Worm (Caenorhabditis elegans) whole organism, L2 larva: ENCODE measurements around the gene clr-1.

ENCODE experiments used
- C34F6.9 ChIP-seq: fragments of 150-350 bp; optimal IDR thresholded peaks from 2 replicates; lab custom pipeline; 2014; ENCODE audit warnings: missing biosample characterization, missing genetic modification characterization
- aly-2 ChIP-seq: fragments of 150-350 bp; optimal IDR thresholded peaks from 2 replicates; lab custom pipeline; 2014; ENCODE audit warnings: missing biosample characterization, missing genetic modification characterization
- blmp-1 ChIP-seq: sonication (generic microtip); optimal IDR thresholded peaks from 2 replicates; lab custom pipeline; 2017; ENCODE audit warnings: missing genetic modification characterization, mild to moderate bottlenecking, missing compliant biosample characterization, antibody characterized with exemption, moderate library complexity; ENCODE audit not compliant: insufficient read depth
- ceh-82 ChIP-seq: fragments of 150-350 bp; optimal IDR thresholded peaks from 2 replicates; lab custom pipeline; 2014; ENCODE audit warnings: missing biosample characterization, missing genetic modification characterization
- dmd-4 ChIP-seq: sonication (generic microtip); optimal IDR thresholded peaks from 2 replicates; lab custom pipeline; 2017; ENCODE audit warnings: missing biosample characterization, missing genetic modification characterization
- egl-27 ChIP-seq: sonication (generic microtip); optimal IDR thresholded peaks from 3 replicates; lab custom pipeline; 2017; ENCODE audit warnings: missing biosample characterization, missing genetic modification reagents, missing genetic modification characterization
- elt-1 ChIP-seq: fragments of 150-350 bp; optimal IDR thresholded peaks from 2 replicates; lab custom pipeline; 2014; ENCODE audit warnings: missing biosample characterization, missing genetic modification characterization
- fos-1 ChIP-seq: fragments of 150-350 bp; optimal IDR thresholded peaks from 2 replicates; lab custom pipeline; 2014; ENCODE audit warnings: missing biosample characterization, missing genetic modification characterization
- gmeb-1 ChIP-seq: fragments of 150-350 bp; optimal IDR thresholded peaks from 2 replicates; lab custom pipeline; 2014; ENCODE audit warnings: missing biosample characterization, missing genetic modification characterization
- lin-11 ChIP-seq: fragments of 150-350 bp; sonication (generic microtip); optimal IDR thresholded peaks from 2 replicates; lab custom pipeline; 2014; ENCODE audit warnings: missing biosample characterization, missing genetic modification characterization, inconsistent platforms, mixed read lengths
- lin-13 ChIP-seq: fragments of 150-350 bp; optimal IDR thresholded peaks from 2 replicates; lab custom pipeline; 2014; ENCODE audit warnings: missing biosample characterization, missing genetic modification reagents, missing genetic modification characterization
- lsy-2 ChIP-seq, 2 experiments: fragments of 150-350 bp in 1 of 2; sonication (generic microtip) in 1 of 2; optimal IDR thresholded peaks; 2 replicates each; lab custom pipeline; 2014 to 2017; ENCODE audit warnings: missing biosample characterization in 2 of 2, missing genetic modification characterization in 2 of 2
- mbf-1 ChIP-seq: sonication (generic microtip); optimal IDR thresholded peaks from 2 replicates; lab custom pipeline; 2017; ENCODE audit warnings: missing biosample characterization, missing genetic modification characterization
- nhr-129 ChIP-seq: fragments of 150-350 bp; optimal IDR thresholded peaks from 2 replicates; lab custom pipeline; 2014; ENCODE audit warnings: missing biosample characterization, missing genetic modification characterization
- nhr-23 ChIP-seq: fragments of 150-350 bp; optimal IDR thresholded peaks from 2 replicates; lab custom pipeline; 2014; ENCODE audit warnings: missing biosample characterization, missing genetic modification reagents, missing genetic modification characterization
- nhr-237 ChIP-seq: fragments of 150-350 bp; optimal IDR thresholded peaks from 2 replicates; lab custom pipeline; 2014; ENCODE audit warnings: missing biosample characterization, missing genetic modification characterization
- nhr-25 ChIP-seq: fragments of 150-350 bp; sonication (generic microtip); optimal IDR thresholded peaks from 3 replicates; lab custom pipeline; 2014; ENCODE audit warnings: missing biosample characterization, missing genetic modification characterization
- nhr-6 ChIP-seq: fragments of 150-350 bp; optimal IDR thresholded peaks from 2 replicates; lab custom pipeline; 2014; ENCODE audit warnings: missing biosample characterization, missing genetic modification characterization
- nhr-77 ChIP-seq: fragments of 150-350 bp; optimal IDR thresholded peaks from 2 replicates; lab custom pipeline; 2014; ENCODE audit warnings: missing biosample characterization, missing genetic modification characterization
- skn-1 ChIP-seq: sonication (generic microtip); optimal IDR thresholded peaks from 2 replicates; lab custom pipeline; 2017; ENCODE audit warnings: missing biosample characterization, missing genetic modification characterization
- sma-3 ChIP-seq: sonication (generic microtip); optimal IDR thresholded peaks from 2 replicates; lab custom pipeline; 2016; ENCODE audit warnings: missing genetic modification reagents, missing genetic modification characterization, missing compliant biosample characterization
- snpc-4 ChIP-seq: fragments of 150-350 bp; optimal IDR thresholded peaks from 2 replicates; lab custom pipeline; 2014; ENCODE audit warnings: missing biosample characterization, missing genetic modification characterization
- unc-39 ChIP-seq: fragments of 150-350 bp; optimal IDR thresholded peaks from 2 replicates; lab custom pipeline; 2014; ENCODE audit warnings: missing biosample characterization, missing genetic modification characterization
- unc-55 ChIP-seq: fragments of 150-350 bp; sonication (generic microtip); optimal IDR thresholded peaks from 3 replicates; lab custom pipeline; 2014; ENCODE audit warnings: missing biosample characterization, missing genetic modification reagents, missing genetic modification characterization
- unc-62 ChIP-seq: fragments of 150-350 bp; optimal IDR thresholded peaks from 2 replicates; lab custom pipeline; 2014; ENCODE audit warnings: missing biosample characterization, missing genetic modification reagents, missing genetic modification characterization

clr-1 gene

ce11 chrII:5498156-5498739 lies 32.1 kb downstream of the clr-1 start, which contains the start of the genes suex-1 and F12A10.9:
suex-1 (minus strand) TSS chrII:5498256.
F12A10.9 (plus strand) TSS chrII:5498689.
- TF ChIP-seq dmd-4 (tag; lab: Kevin White, UChicago) (no peak), egl-27 (tag; lab: Kevin White, UChicago) (no peak), elt-1 (tag; lab: Kevin White, UChicago) (no peak), unc-62 (GFP tag; lab: Kevin White, UChicago) (no peak), fos-1 (no peak), nhr-77 (tag; lab: Kevin White, UChicago) (no peak)

- TF ChIP-seq snpc-4 (tag; lab: Kevin White, UChicago), result no peak
- no peak for TF ChIP-seq mbf-1 (tag; lab: Kevin White, UChicago)
- TF ChIP-seq gmeb-1 (tag; lab: Kevin White, UChicago), result no peak
- no peak for TF ChIP-seq nhr-6 (tag; lab: Kevin White, UChicago)
- no peak for TF ChIP-seq ceh-82 (tag; lab: Kevin White, UChicago)
- TF ChIP-seq fos-1, result no peak
- TF ChIP-seq nhr-25 (tag; lab: Kevin White, UChicago), result no peak
- TF ChIP-seq aly-2 (tag; lab: Kevin White, UChicago), result no peak
Observed at ce11 chrII:5500470-5500869, 34.3 kb downstream of the clr-1 start, which contains the start of gene fzy-1. fzy-1 (plus strand) TSS chrII:5500770.

- TF ChIP-seq C34F6.9 (tag; lab: Kevin White, UChicago) (peak; percentile 33), mbf-1 (tag; lab: Kevin White, UChicago) (no peak), skn-1 (tag; lab: Kevin White, UChicago) (no peak), fos-1 (no peak), unc-62 (GFP tag; lab: Kevin White, UChicago) (no peak), aly-2 (tag; lab: Kevin White, UChicago) (no peak), lin-13 (no peak), lsy-2 (tag; optimal IDR thresholded peaks at IDR 0.05; lab: Kevin White, UChicago) (peak in 1 of 2 experiments; percentile 49), lin-11 (tag; lab: Kevin White, UChicago) (no peak), gmeb-1 (tag; lab: Kevin White, UChicago) (peak; percentile 70), nhr-129 (tag; lab: Kevin White, UChicago) (peak; percentile 35)
Observed at ce11 chrII:5500986-5501657, 35.0 kb downstream of the clr-1 start, which contains the start of gene F12A10.8. F12A10.8 (minus strand) TSS chrII:5501064.

- TF ChIP-seq sma-3 (GFP tag; lab: Kevin White, UChicago), result no peak
- TF ChIP-seq fos-1, result peak; percentile 2
Observed at ce11 chrII:5503760-5504159, 37.6 kb downstream of the clr-1 start, which contains the start of gene cyp-44A1. cyp-44A1 (plus strand) TSS chrII:5504044.

ce11 chrII:5505820-5506287 lies 39.7 kb downstream of the clr-1 start, which contains the start of gene npp-24:
npp-24 (plus strand) TSS chrII:5505870.
- TF ChIP-seq C34F6.9 (tag; lab: Kevin White, UChicago), result peak; percentile 10
- no peak for TF ChIP-seq nhr-23 (tag; lab: Kevin White, UChicago)
- TF ChIP-seq unc-55 (GFP tag; lab: Kevin White, UChicago), result peak; percentile 13
- peak in 1 of 2 experiments; percentile 38 for TF ChIP-seq lsy-2 (tag; optimal IDR thresholded peaks at IDR 0.05; lab: Kevin White, UChicago)
- TF ChIP-seq egl-27 (tag; lab: Kevin White, UChicago), result no peak
- peak; percentile 49 for TF ChIP-seq blmp-1
- no peak for TF ChIP-seq aly-2 (tag; lab: Kevin White, UChicago)
- TF ChIP-seq nhr-129 (tag; lab: Kevin White, UChicago), result no peak

ce11 chrII:5511417-5512353 lies 45.5 kb downstream of the clr-1 start:
- TF ChIP-seq lsy-2 (tag; optimal IDR thresholded peaks at IDR 0.05; lab: Kevin White, UChicago) (peak in 1 of 2 experiments; percentile 56), nhr-129 (tag; lab: Kevin White, UChicago) (peak; percentile 44), nhr-237 (tag; lab: Kevin White, UChicago) (no peak), unc-55 (GFP tag; lab: Kevin White, UChicago) (peak; percentile 44), C34F6.9 (tag; lab: Kevin White, UChicago) (peak; percentile 83), unc-39 (tag; lab: Kevin White, UChicago) (no peak), blmp-1 (peak; percentile 13)
- TF ChIP-seq, all 48 proteins: peak for 5
